Fruit fly (Drosophila melanogaster) whole organism, embryonic: Measurements from ENCODE around the gene ND-B17.
A peak's percentile ranks its signal among the peaks of the same experiment; 100 is the strongest.

Experiments
- Asciz ChIP-seq: fragments of 200-800 bp; sonication (Bioruptor generic); optimal IDR thresholded peaks from 2 replicates; lab custom pipeline; 2017; ENCODE audit warnings: missing biosample characterization, mild to moderate bottlenecking, missing genetic modification characterization, missing genetic modification reagents
- Atf3 ChIP-seq: fragments of 200-800 bp; sonication (Bioruptor generic); optimal IDR thresholded peaks from 3 replicates; lab custom pipeline; 2016; ENCODE audit warnings: missing biosample characterization, missing genetic modification characterization
- Awh ChIP-seq: fragments of 200-800 bp; sonication (Bioruptor generic); IDR thresholded peaks from 2 replicates; pipeline ENCODE4, ENCODE4 v1.3.6; 2022; ENCODE audit warnings: missing biosample characterization, missing genetic modification characterization
- B-H1 ChIP-seq: fragments of 200-800 bp; sonication (Bioruptor generic); IDR thresholded peaks from 3 replicates; pipeline ENCODE4 v1.3.6; 2022; ENCODE audit warnings: missing biosample characterization, missing genetic modification characterization
- BtbVII ChIP-seq: fragments of 200-800 bp; sonication (Bioruptor generic); optimal IDR thresholded peaks from 3 replicates; lab custom pipeline; 2017; ENCODE audit warnings: missing biosample characterization, mild to moderate bottlenecking, missing genetic modification characterization
- Bteb2 ChIP-seq: fragments of 200-800 bp; sonication (Bioruptor generic); optimal IDR thresholded peaks from 2 replicates; lab custom pipeline; 2016; ENCODE audit warnings: missing biosample characterization, missing genetic modification characterization
- CG10565 ChIP-seq: fragments of 200-800 bp; sonication (Bioruptor generic); optimal IDR thresholded peaks from 3 replicates; lab custom pipeline; 2016; ENCODE audit warnings: missing biosample characterization, mild to moderate bottlenecking, missing genetic modification characterization
- CG10959 ChIP-seq: fragments of 200-800 bp; sonication (Bioruptor generic); IDR thresholded peaks from 2 replicates; pipeline ENCODE4 v1.3.6; 2022; ENCODE audit warnings: missing biosample characterization, missing genetic modification characterization
- CG11504 ChIP-seq: fragments of 200-800 bp; sonication (Bioruptor generic); optimal IDR thresholded peaks from 3 replicates; lab custom pipeline; 2019; ENCODE audit warnings: missing biosample characterization, mild to moderate bottlenecking, missing genetic modification characterization, moderate library complexity
- CG11560 ChIP-seq: fragments of 200-800 bp; sonication (Bioruptor generic); IDR thresholded peaks from 3 replicates; pipeline ENCODE4 v1.3.6; 2022; ENCODE audit warnings: missing biosample characterization, missing genetic modification characterization
- CG12744 ChIP-seq: fragments of 200-800 bp; sonication (Bioruptor generic); optimal IDR thresholded peaks from 2 replicates; lab custom pipeline; 2016; ENCODE audit warnings: missing biosample characterization, missing genetic modification characterization
- CG13287 ChIP-seq: fragments of 200-800 bp; sonication (Bioruptor generic); IDR thresholded peaks from 2 replicates; pipeline ENCODE4 v1.3.6; 2022; ENCODE audit warnings: missing biosample characterization, missing genetic modification characterization; ENCODE audit not compliant: partially characterized antibody
- CG13296 ChIP-seq: fragments of 200-800 bp; sonication (Bioruptor generic); optimal IDR thresholded peaks from 3 replicates; lab custom pipeline; 2018; ENCODE audit warnings: missing biosample characterization, mild to moderate bottlenecking, missing genetic modification characterization
- CG13775 ChIP-seq: fragments of 200-800 bp; sonication (Bioruptor generic); optimal IDR thresholded peaks from 3 replicates; lab custom pipeline; 2017; ENCODE audit warnings: missing biosample characterization, mild to moderate bottlenecking, missing genetic modification characterization
- CG14014 ChIP-seq: fragments of 200-800 bp; sonication (Bioruptor generic); IDR thresholded peaks from 2 replicates; pipeline ENCODE4 v1.3.6; 2022; ENCODE audit warnings: missing biosample characterization, missing genetic modification characterization
- CG14441 ChIP-seq: fragments of 200-800 bp; sonication (Bioruptor generic); IDR thresholded peaks from 2 replicates; pipeline ENCODE4 v1.3.6; 2022; ENCODE audit warnings: missing biosample characterization, missing genetic modification characterization
- CG1529 ChIP-seq: fragments of 200-800 bp; sonication (Bioruptor generic); optimal IDR thresholded peaks from 3 replicates; lab custom pipeline; 2018; ENCODE audit warnings: missing biosample characterization, missing genetic modification characterization
- CG16863 ChIP-seq: fragments of 200-800 bp; sonication (Bioruptor generic); optimal IDR thresholded peaks from 3 replicates; lab custom pipeline; 2016; ENCODE audit warnings: missing biosample characterization, missing genetic modification characterization
- CG2120 ChIP-seq: fragments of 200-800 bp; sonication (Bioruptor generic); optimal IDR thresholded peaks from 3 replicates; lab custom pipeline; 2016; ENCODE audit warnings: missing biosample characterization, missing genetic modification characterization
- CG2129 ChIP-seq: fragments of 200-800 bp; sonication (Bioruptor generic); IDR thresholded peaks from 2 replicates; pipeline ENCODE4 v1.3.6; 2022; ENCODE audit warnings: missing biosample characterization, missing genetic modification characterization; ENCODE audit not compliant: partially characterized antibody
- CG32767 ChIP-seq: fragments of 200-800 bp; sonication (Bioruptor generic); IDR thresholded peaks from 2 replicates; pipeline ENCODE4 v1.3.6; 2022; ENCODE audit warnings: missing biosample characterization, missing genetic modification characterization
- CG34224 ChIP-seq: fragments of 200-800 bp; sonication (Bioruptor generic); IDR thresholded peaks from 3 replicates; pipeline ENCODE4 v1.3.6; 2022; ENCODE audit warnings: missing biosample characterization, missing genetic modification characterization; ENCODE audit not compliant: partially characterized antibody
- CG5180 ChIP-seq: fragments of 200-800 bp; sonication (Bioruptor generic); optimal IDR thresholded peaks from 3 replicates; lab custom pipeline; 2017; ENCODE audit warnings: missing biosample characterization, missing genetic modification characterization, mild to moderate bottlenecking, moderate library complexity, missing genetic modification reagents
- CG6654 ChIP-seq: fragments of 200-800 bp; sonication (Bioruptor generic); optimal IDR thresholded peaks from 2 replicates; lab custom pipeline; 2017; ENCODE audit warnings: missing biosample characterization, mild to moderate bottlenecking, missing genetic modification characterization
- CG8089 ChIP-seq: fragments of 200-800 bp; sonication (Bioruptor generic); optimal IDR thresholded peaks from 3 replicates; lab custom pipeline; 2016; ENCODE audit warnings: missing biosample characterization, missing genetic modification characterization
- E2f2 ChIP-seq: fragments of 200-800 bp; sonication (Bioruptor generic); IDR thresholded peaks from 2 replicates; pipeline ENCODE4 v1.3.6; 2022; ENCODE audit warnings: missing biosample characterization, missing genetic modification characterization
- HLH54F ChIP-seq: fragments of 200-800 bp; sonication (Bioruptor generic); optimal IDR thresholded peaks from 3 replicates; lab custom pipeline; 2016; ENCODE audit warnings: missing biosample characterization, missing genetic modification characterization
- NFAT ChIP-seq: fragments of 200-800 bp; sonication (Bioruptor generic); IDR thresholded peaks from 2 replicates; pipeline ENCODE4 v1.3.6; 2022; ENCODE audit warnings: missing biosample characterization, missing genetic modification characterization
- Ptx1 ChIP-seq: fragments of 200-800 bp; sonication (Bioruptor generic); IDR thresholded peaks from 2 replicates; pipeline ENCODE4 v1.3.6; 2022; ENCODE audit warnings: missing biosample characterization, missing genetic modification characterization
- Sox102F ChIP-seq: fragments of 200-800 bp; sonication (Bioruptor generic); optimal IDR thresholded peaks from 2 replicates; lab custom pipeline; 2018; ENCODE audit warnings: missing biosample characterization, mild to moderate bottlenecking, missing genetic modification characterization, moderate library complexity
- Spps ChIP-seq: fragments of 200-800 bp; sonication (Bioruptor generic); optimal IDR thresholded peaks from 2 replicates; lab custom pipeline; 2018; ENCODE audit warnings: missing biosample characterization, mild to moderate bottlenecking, missing genetic modification characterization
- bigmax ChIP-seq: fragments of 200-800 bp; sonication (Bioruptor generic); optimal IDR thresholded peaks from 2 replicates; lab custom pipeline; 2018; ENCODE audit warnings: missing biosample characterization, mild to moderate bottlenecking, missing genetic modification characterization
- cato ChIP-seq: fragments of 200-800 bp; sonication (Bioruptor generic); optimal IDR thresholded peaks from 2 replicates; lab custom pipeline; 2016; ENCODE audit warnings: missing biosample characterization, missing genetic modification characterization, borderline replicate concordance
- cg ChIP-seq: fragments of 200-800 bp; sonication (Bioruptor generic); optimal IDR thresholded peaks from 3 replicates; lab custom pipeline; 2019; ENCODE audit warnings: missing biosample characterization, mild to moderate bottlenecking, missing genetic modification characterization, moderate library complexity
- chinmo ChIP-seq: fragments of 200-800 bp; sonication (Bioruptor generic); IDR thresholded peaks from 4 replicates; pipeline ENCODE4 v1.3.6; 2022; ENCODE audit warnings: missing biosample characterization, missing genetic modification characterization; ENCODE audit not compliant: partially characterized antibody
- ewg ChIP-seq: fragments of 200-800 bp; sonication (Bioruptor generic); optimal IDR thresholded peaks from 3 replicates; lab custom pipeline; 2017; ENCODE audit warnings: mild to moderate bottlenecking, missing biosample characterization, missing genetic modification reagents, missing genetic modification characterization
- fd96Cb ChIP-seq: fragments of 200-800 bp; sonication (Bioruptor generic); optimal IDR thresholded peaks from 2 replicates; lab custom pipeline; 2018; ENCODE audit warnings: missing biosample characterization, mild to moderate bottlenecking, missing genetic modification characterization, moderate library complexity
- pan ChIP-seq, 4 experiments: fragments of >200 bp in 3 of 4; fragments of 200-800 bp in 1 of 4; sonication (Bioruptor generic) in 1 of 4; optimal IDR thresholded peaks in 3 of 4; IDR thresholded peaks in 1 of 4; 2 replicates each; pipeline versions ENCODE4 v1.3.6 to Lab custom; 2017 to 2022; ENCODE audit warnings: missing biosample characterization in 2 of 4, missing genetic modification characterization in 2 of 4, mixed read lengths in 1 of 4
- peb ChIP-seq: fragments of 200-800 bp; sonication (Bioruptor generic); IDR thresholded peaks from 2 replicates; pipeline ENCODE4 v1.3.6; 2022; ENCODE audit warnings: missing biosample characterization, missing genetic modification characterization
- pzg ChIP-seq: fragments of 200-800 bp; sonication (Bioruptor generic); optimal IDR thresholded peaks from 3 replicates; lab custom pipeline; 2018; ENCODE audit warnings: missing biosample characterization, mild to moderate bottlenecking, missing genetic modification characterization, moderate library complexity
- stc ChIP-seq: fragments of 200-800 bp; sonication (Bioruptor generic); IDR thresholded peaks from 2 replicates; pipeline ENCODE4 v1.3.6; 2022; ENCODE audit warnings: missing biosample characterization, missing genetic modification characterization
- tap ChIP-seq: fragments of 200-800 bp; optimal IDR thresholded peaks from 3 replicates; lab custom pipeline; 2019; ENCODE audit warnings: missing biosample characterization, mild to moderate bottlenecking, missing genetic modification characterization, moderate library complexity
- vvl ChIP-seq: fragments of 200-800 bp; sonication (Bioruptor generic); IDR thresholded peaks from 2 replicates; pipeline ENCODE4 v1.3.6; 2022; ENCODE audit warnings: missing biosample characterization, missing genetic modification characterization
- wek ChIP-seq: fragments of 200-800 bp; sonication (Bioruptor generic); optimal IDR thresholded peaks from 3 replicates; lab custom pipeline; 2018; ENCODE audit warnings: missing biosample characterization, mild to moderate bottlenecking, missing genetic modification characterization, moderate library complexity
- zen ChIP-seq: fragments of 200-800 bp; sonication (Bioruptor generic); optimal IDR thresholded peaks from 3 replicates; lab custom pipeline; 2018; ENCODE audit warnings: missing biosample characterization, mild to moderate bottlenecking, missing genetic modification characterization, moderate library complexity
- zf30C ChIP-seq: fragments of 200-800 bp; sonication (Bioruptor generic); optimal IDR thresholded peaks from 3 replicates; lab custom pipeline; 2018; ENCODE audit warnings: missing biosample characterization, mild to moderate bottlenecking, missing genetic modification characterization
- zfh1 ChIP-seq: fragments of 200-800 bp; sonication (Bioruptor generic); IDR thresholded peaks from 3 replicates; pipeline ENCODE4 v1.3.6; 2022; ENCODE audit warnings: missing biosample characterization, missing genetic modification characterization

ND-B17 gene

dm6 chr2L:15761409-15762407, 10.8 kb upstream of the ND-B17 start (continued):
- TF ChIP-seq CG2120 (GFP tag; lab: Kevin White, UChicago) (peak; percentile 50), CG10959 (GFP tag; lab: Robert Waterston, UW) (peak; percentile 77; the same call in 1 of the 2 replicates), B-H1 (GFP tag; lab: Robert Waterston, UW) (peak; percentile 75), CG13296 (GFP tag; lab: Kevin White, UChicago) (peak; percentile 32), pzg (GFP tag; lab: Kevin White, UChicago) (no peak), CG13775 (GFP tag; lab: Kevin White, UChicago) (peak; percentile 53), ewg (GFP tag; lab: Kevin White, UChicago) (peak; percentile 34), BtbVII (GFP tag; lab: Kevin White, UChicago) (peak; percentile 22), Spps (tag; lab: Kevin White, UChicago) (peak; percentile 35), CG6654 (GFP tag; lab: Kevin White, UChicago) (no peak), zf30C (GFP tag; lab: Kevin White, UChicago) (peak; percentile 91), CG10565 (GFP tag; lab: Kevin White, UChicago) (no peak), peb (peak; percentile 77), CG32767 (GFP tag; lab: Robert Waterston, UW) (peak; percentile 86), HLH54F (GFP tag; lab: Kevin White, UChicago) (no peak), CG8089 (GFP tag; lab: Kevin White, UChicago) (peak; percentile 48), Ptx1 (GFP tag; lab: Robert Waterston, UW) (peak; percentile 87), CG11504 (tag; lab: Kevin White, UChicago) (peak; percentile 87), CG11560 (0 out of 3 replicates have a peak, but pooled peaks have one; percentile 15), CG12744 (GFP tag; lab: Kevin White, UChicago) (no peak), Awh (GFP tag; lab: Robert Waterston, UW) (peak; percentile 77; the same call in 1 of the 2 replicates), zen (tag; lab: Kevin White, UChicago) (peak; percentile 63), Sox102F (GFP tag; lab: Kevin White, UChicago) (peak; percentile 80), chinmo (GFP tag; lab: Robert Waterston, UW) (0 out of 4 replicates have a peak, but pooled peaks have one; percentile 45), cg (GFP tag; lab: Kevin White, UChicago) (peak; percentile 59), bigmax (no peak), Atf3 (GFP tag; lab: Kevin White, UChicago) (no peak), cato (GFP tag; lab: Kevin White, UChicago) (peak; percentile 60), Asciz (GFP tag; lab: Kevin White, UChicago) (peak; percentile 69), CG2129 (GFP tag; lab: Robert Waterston, UW) (no peak), CG1529 (peak; percentile 75), Bteb2 (no peak), stc (GFP tag; lab: Robert Waterston, UW) (peak; percentile 80), CG5180 (no peak), CG16863 (GFP tag; lab: Kevin White, UChicago) (no peak), CG13287 (GFP tag; lab: Robert Waterston, UW) (no peak), zfh1 (GFP tag; lab: Robert Waterston, UW) (peak; percentile 76), wek (GFP tag; lab: Kevin White, UChicago) (no peak), pan (optimal IDR thresholded peaks at IDR 0.05; lab: Kevin White, UChicago) (no peak), pan (GFP tag; optimal IDR thresholded peaks at IDR 0.05 in 1 of 2, IDR thresholded peaks at IDR 0.05 in 1 of 2) (peak in 1 of 2 experiments; percentile 88), vvl (GFP tag; lab: Robert Waterston, UW) (peak; percentile 90), tap (tag; lab: Kevin White, UChicago) (peak; percentile 76), CG14014 (peak; percentile 76), NFAT (GFP tag; lab: Robert Waterston, UW) (no peak), CG14441 (GFP tag; lab: Robert Waterston, UW) (peak; percentile 75), E2f2 (peak; percentile 46; the same call in 1 of the 2 replicates), fd96Cb (tag; lab: Kevin White, UChicago) (peak; percentile 68), CG34224 (GFP tag; lab: Robert Waterston, UW) (no peak)
